Fruit fly (Drosophila melanogaster): ENCODE data around the gene bib.

dm6 chr2L:9968201-9968727 is 16.2 kb upstream of the bib start:
- TF ChIP-seq h (optimal IDR thresholded peaks at IDR 0.05), result no peak
- no peak for TF ChIP-seq Sin3A (optimal IDR thresholded peaks at IDR 0.05)
- TF ChIP-seq Myc (optimal IDR thresholded peaks at IDR 0.05), result no peak
